Fruit fly (Drosophila melanogaster): ENCODE measurements around the gene Wnt5.
A peak's percentile ranks its signal among the peaks of the same experiment; 100 is the strongest.

Wnt5 gene

dm6 chrX:18540268-18540667 lies 35.1 kb upstream of the Wnt5 start (continued):
- no peak for TF ChIP-seq vri (GFP tag; optimal IDR thresholded peaks at IDR 0.05)
- no peak for TF ChIP-seq CG16779 (tag; optimal IDR thresholded peaks at IDR 0.05)
- peak; percentile 66 for TF ChIP-seq CG34406 (GFP tag; optimal IDR thresholded peaks at IDR 0.05)
- no peak for TF ChIP-seq Gug (GFP tag; IDR thresholded peaks at IDR 0.05)
- peak; percentile 4 for TF ChIP-seq Ets96B (tag; optimal IDR thresholded peaks at IDR 0.05)
- TF ChIP-seq net (GFP tag; optimal IDR thresholded peaks at IDR 0.05): peak; percentile 49
- no peak for TF ChIP-seq fd85E (GFP tag; optimal IDR thresholded peaks at IDR 0.05)
- peak; percentile 45; the same call in 1 of the 2 replicates for TF ChIP-seq CG15336 (GFP tag; IDR thresholded peaks at IDR 0.05)
- TF ChIP-seq fd59A (GFP tag; optimal IDR thresholded peaks at IDR 0.05): peak; percentile 51
- TF ChIP-seq Smox (GFP tag; optimal IDR thresholded peaks at IDR 0.05): peak; percentile 40
- TF ChIP-seq CG6276 (GFP tag; optimal IDR thresholded peaks at IDR 0.05): peak; percentile 17
- TF ChIP-seq CG11762 (GFP tag; optimal IDR thresholded peaks at IDR 0.05; ENCODE audit: insufficient read depth): peak; percentile 13
- peak; percentile 63 for TF ChIP-seq acj6 (GFP tag; optimal IDR thresholded peaks at IDR 0.05)
- peak; percentile 17 for TF ChIP-seq CG3032 (tag; optimal IDR thresholded peaks at IDR 0.05)
- peak; percentile 47 for TF ChIP-seq Blimp-1 (GFP tag; optimal IDR thresholded peaks at IDR 0.05)
- peak; percentile 9 for TF ChIP-seq Hr39 (GFP tag; optimal IDR thresholded peaks at IDR 0.05)
- TF ChIP-seq CG6854 (GFP tag; optimal IDR thresholded peaks at IDR 0.05): no peak

- TF ChIP-seq Lpt (GFP tag; optimal IDR thresholded peaks at IDR 0.05): no peak
- peak; percentile 88 for TF ChIP-seq Eip78C (GFP tag)
- peak; percentile 63 for TF ChIP-seq Smox (GFP tag; optimal IDR thresholded peaks at IDR 0.05)
- peak in 1 of 2 experiments; percentile 24 for TF ChIP-seq salr (GFP tag; optimal IDR thresholded peaks at IDR 0.05)
- TF ChIP-seq Hr38 (GFP tag; optimal IDR thresholded peaks at IDR 0.05): no peak
- TF ChIP-seq dac (GFP tag; optimal IDR thresholded peaks at IDR 0.05): no peak
- TF ChIP-seq pdm3 (GFP tag; optimal IDR thresholded peaks at IDR 0.05): peak; percentile 71
- peak; percentile 62 for TF ChIP-seq net (GFP tag; optimal IDR thresholded peaks at IDR 0.05)
- peak; percentile 72 for TF ChIP-seq Met (GFP tag; optimal IDR thresholded peaks at IDR 0.05)
- peak; percentile 42 for TF ChIP-seq CG6276 (GFP tag; optimal IDR thresholded peaks at IDR 0.05)
- peak; percentile 60 for TF ChIP-seq CG11902 (GFP tag; optimal IDR thresholded peaks at IDR 0.05)
- peak; percentile 52 for TF ChIP-seq Sox102F (GFP tag; optimal IDR thresholded peaks at IDR 0.05)
- TF ChIP-seq CG3919 (GFP tag; optimal IDR thresholded peaks at IDR 0.05): peak; percentile 75
- TF ChIP-seq esn (GFP tag; optimal IDR thresholded peaks at IDR 0.05): peak; percentile 63
- TF ChIP-seq acj6 (GFP tag; optimal IDR thresholded peaks at IDR 0.05): peak; percentile 55
- TF ChIP-seq Blimp-1 (GFP tag; optimal IDR thresholded peaks at IDR 0.05): peak; percentile 26
- TF ChIP-seq CG10669 (GFP tag; optimal IDR thresholded peaks at IDR 0.05): peak; percentile 75
- TF ChIP-seq CG16779 (tag; optimal IDR thresholded peaks at IDR 0.05): peak; percentile 1
- TF ChIP-seq Gug (GFP tag; IDR thresholded peaks at IDR 0.05): no peak
- TF ChIP-seq svp (GFP tag): peak; percentile 87
- TF ChIP-seq CG31627 (GFP tag; optimal IDR thresholded peaks at IDR 0.05): peak; percentile 52
- peak; percentile 18 for TF ChIP-seq Hr4 (GFP tag; optimal IDR thresholded peaks at IDR 0.05)
- TF ChIP-seq CG6854 (GFP tag; optimal IDR thresholded peaks at IDR 0.05): peak; percentile 53
- TF ChIP-seq CG4318 (GFP tag; optimal IDR thresholded peaks at IDR 0.05): peak; percentile 28
- peak; percentile 53 for TF ChIP-seq CG1621 (tag; optimal IDR thresholded peaks at IDR 0.05)
- peak; percentile 53 for TF ChIP-seq Ets21C (GFP tag; optimal IDR thresholded peaks at IDR 0.05)
- TF ChIP-seq CG11294 (GFP tag; IDR thresholded peaks at IDR 0.05): no peak
- peak; percentile 71 for TF ChIP-seq cyc (GFP tag; optimal IDR thresholded peaks at IDR 0.05)
- peak; percentile 14 for TF ChIP-seq fd85E (GFP tag; optimal IDR thresholded peaks at IDR 0.05)
- TF ChIP-seq OdsH (GFP tag; optimal IDR thresholded peaks at IDR 0.05): peak; percentile 75
- TF ChIP-seq CG34406 (GFP tag; optimal IDR thresholded peaks at IDR 0.05): peak; percentile 59
- TF ChIP-seq CG8119 (GFP tag; IDR thresholded peaks at IDR 0.05): 0 out of 3 replicates have a peak, but pooled peaks have one; percentile 24
- TF ChIP-seq CG6792 (GFP tag; optimal IDR thresholded peaks at IDR 0.05): peak; percentile 63
- TF ChIP-seq CG6163 (GFP tag; IDR thresholded peaks at IDR 0.05): peak; percentile 52; the same call in 1 of the 3 replicates
- TF ChIP-seq Eip93F (GFP tag; optimal IDR thresholded peaks at IDR 0.05): no peak
- peak; percentile 64 for TF ChIP-seq spab (GFP tag; optimal IDR thresholded peaks at IDR 0.05)
- peak; percentile 4 for TF ChIP-seq vri (GFP tag; optimal IDR thresholded peaks at IDR 0.05)
- TF ChIP-seq eg (GFP tag; IDR thresholded peaks at IDR 0.05): 0 out of 3 replicates have a peak, but pooled peaks have one; percentile 28
- peak; percentile 62 for TF ChIP-seq CG10631 (GFP tag; optimal IDR thresholded peaks at IDR 0.05)
- TF ChIP-seq fd59A (GFP tag; optimal IDR thresholded peaks at IDR 0.05): peak; percentile 61
- no peak for TF ChIP-seq CG9139 (GFP tag; optimal IDR thresholded peaks at IDR 0.05)
- peak; percentile 59 for TF ChIP-seq CG7368 (GFP tag; optimal IDR thresholded peaks at IDR 0.05)
- TF ChIP-seq Ets96B (tag; optimal IDR thresholded peaks at IDR 0.05): peak; percentile 75
These were observed 33.1 kb upstream of the Wnt5 start for dm6 chrX:18538204-18538864.

Data from whole organism, prepupa.